Fruit fly (Drosophila melanogaster): Measurements from ENCODE around the gene CG33912.
A peak's percentile ranks its signal among the peaks of the same experiment; 100 is the strongest.

Gene CG33912

dm6 chr3L:20771891-20772646 is 16.6 kb upstream of the CG33912 start (continued):
- TF ChIP-seq crol (GFP tag; IDR thresholded peaks at IDR 0.05): no peak
- peak; percentile 77 for TF ChIP-seq gsb-n (tag; optimal IDR thresholded peaks at IDR 0.05)
- peak; percentile 56 for TF ChIP-seq CG1529 (GFP tag; optimal IDR thresholded peaks at IDR 0.05)
- no peak for TF ChIP-seq CG13287 (GFP tag; IDR thresholded peaks at IDR 0.05; ENCODE audit: partially characterized antibody)
- peak; percentile 82 for TF ChIP-seq Fer1 (GFP tag; optimal IDR thresholded peaks at IDR 0.05)
- no peak for TF ChIP-seq Trl (optimal IDR thresholded peaks at IDR 0.05)
- TF ChIP-seq Trl (GFP tag; optimal IDR thresholded peaks at IDR 0.05): peak; percentile 66
- TF ChIP-seq MESR4 (GFP tag; optimal IDR thresholded peaks at IDR 0.05): peak; percentile 60
- TF ChIP-seq CG8359 (GFP tag; optimal IDR thresholded peaks at IDR 0.05; ENCODE audit: borderline replicate concordance): peak; percentile 30
- TF ChIP-seq CG2120 (GFP tag; optimal IDR thresholded peaks at IDR 0.05): peak; percentile 83
- TF ChIP-seq ro (GFP tag; IDR thresholded peaks at IDR 0.05): 0 out of 2 replicates have a peak, but pooled peaks have one; percentile 32
- TF ChIP-seq Abd-B (GFP tag; optimal IDR thresholded peaks at IDR 0.05): peak; percentile 51
- peak; percentile 75 for TF ChIP-seq ind (GFP tag; optimal IDR thresholded peaks at IDR 0.05)
- peak; percentile 81 for TF ChIP-seq onecut (GFP tag; IDR thresholded peaks at IDR 0.05)
- no peak for TF ChIP-seq Dip2 (GFP tag; IDR thresholded peaks at IDR 0.05)
- peak; percentile 76 for TF ChIP-seq lmd (GFP tag; IDR thresholded peaks at IDR 0.05)
- TF ChIP-seq CG7372 (GFP tag; IDR thresholded peaks at IDR 0.05): peak; percentile 55; the same call in 1 of the 2 replicates
- no peak for TF ChIP-seq D (optimal IDR thresholded peaks at IDR 0.05)
- peak; percentile 56 for TF ChIP-seq D (GFP tag; optimal IDR thresholded peaks at IDR 0.05)
- peak; percentile 88 for TF ChIP-seq lab (GFP tag; optimal IDR thresholded peaks at IDR 0.05)
- peak; percentile 59 for TF ChIP-seq CG8944 (GFP tag; optimal IDR thresholded peaks at IDR 0.05)
- peak in 1 of 3 experiments; percentile 63 for TF ChIP-seq lola (GFP tag; optimal IDR thresholded peaks at IDR 0.05)
- TF ChIP-seq B-H1 (GFP tag; IDR thresholded peaks at IDR 0.05): peak; percentile 71
- no peak for TF ChIP-seq CG17612 (GFP tag; IDR thresholded peaks at IDR 0.05)
- TF ChIP-seq CG7556 (GFP tag; optimal IDR thresholded peaks at IDR 0.05): peak; percentile 82
- TF ChIP-seq Xbp1 (GFP tag; optimal IDR thresholded peaks at IDR 0.05): peak; percentile 83
- TF ChIP-seq CG8765 (GFP tag; IDR thresholded peaks at IDR 0.05): no peak
- peak in 1 of 2 experiments; percentile 25 for TF ChIP-seq insv (GFP tag; optimal IDR thresholded peaks at IDR 0.05)
- peak; percentile 69 for TF ChIP-seq gro (GFP tag; optimal IDR thresholded peaks at IDR 0.05)
- TF ChIP-seq CG18599 (GFP tag; optimal IDR thresholded peaks at IDR 0.05): peak; percentile 81
- no peak for TF ChIP-seq luna (GFP tag; optimal IDR thresholded peaks at IDR 0.05)
- peak; percentile 58; the same call in 1 of the 2 replicates for TF ChIP-seq sim (GFP tag; IDR thresholded peaks at IDR 0.05)
- TF ChIP-seq CG9727 (GFP tag; optimal IDR thresholded peaks at IDR 0.05): peak; percentile 84
- peak; percentile 68 for TF ChIP-seq run (tag; optimal IDR thresholded peaks at IDR 0.05)
- TF ChIP-seq inv (GFP tag; IDR thresholded peaks at IDR 0.05; ENCODE audit: partially characterized antibody): no peak
- TF ChIP-seq CG14710 (tag; optimal IDR thresholded peaks at IDR 0.05): peak; percentile 73
- peak; percentile 72 for TF ChIP-seq Ets65A (GFP tag)
- TF ChIP-seq CG10147 (GFP tag; optimal IDR thresholded peaks at IDR 0.05): peak; percentile 55
- TF ChIP-seq CG14050 (GFP tag; IDR thresholded peaks at IDR 0.05): peak; percentile 82
- peak; percentile 81 for TF ChIP-seq CG14441 (GFP tag; IDR thresholded peaks at IDR 0.05)
- peak; percentile 2 to 82 for TF ChIP-seq bsh (GFP tag; optimal IDR thresholded peaks at IDR 0.05)
- TF ChIP-seq sc (optimal IDR thresholded peaks at IDR 0.05): no peak
- peak; percentile 70 for TF ChIP-seq sc (GFP tag; optimal IDR thresholded peaks at IDR 0.05)
- peak; percentile 51 for TF ChIP-seq Atf3 (GFP tag; optimal IDR thresholded peaks at IDR 0.05)
- peak; percentile 99 for TF ChIP-seq sd (tag; optimal IDR thresholded peaks at IDR 0.05)
- TF ChIP-seq hb (GFP tag; IDR thresholded peaks at IDR 0.05; ENCODE audit: partially characterized antibody): no peak
- TF ChIP-seq Lpt (GFP tag; optimal IDR thresholded peaks at IDR 0.05): no peak
- TF ChIP-seq Bgb (GFP tag; IDR thresholded peaks at IDR 0.05; ENCODE audit: partially characterized antibody): no peak
- peak; percentile 49 for TF ChIP-seq nerfin-1 (tag; optimal IDR thresholded peaks at IDR 0.05)

Data from whole organism, embryonic.